Worm (Caenorhabditis elegans) whole organism, dauer: ENCODE measurements around the gene ptr-1.

Experiments
- unc-62 ChIP-seq: sonication (generic microtip); optimal IDR thresholded peaks from 2 replicates; lab custom pipeline; 2017; ENCODE audit warnings: missing biosample characterization, missing genetic modification reagents, missing genetic modification characterization

The ptr-1 gene

ce11 chrV:9160224-9160886, 21.2 kb downstream of the ptr-1 start, which contains the start of gene col-144:
Gene col-144, minus strand, starts transcription at chrV:9160642.
- TF ChIP-seq unc-62 (GFP tag; lab: Kevin White, UChicago) = no peak

ce11 chrV:9157597-9157996, 23.9 kb downstream of the ptr-1 start:
- TF ChIP-seq unc-62 (GFP tag; lab: Kevin White, UChicago) = no peak

- TF ChIP-seq unc-62 (GFP tag; lab: Kevin White, UChicago) = no peak
These were observed 24.8 kb downstream of the ptr-1 start, which contains the start of gene B0222.15 for ce11 chrV:9156679-9157078. Gene B0222.15, minus strand, starts transcription at chrV:9156779.

ce11 chrV:9155616-9156015, 25.9 kb downstream of the ptr-1 start:
- TF ChIP-seq unc-62 (GFP tag; lab: Kevin White, UChicago) = no peak

ce11 chrV:9154772-9155171, 26.7 kb downstream of the ptr-1 start, which contains the start of gene B0222.5:
Gene B0222.5, minus strand, starts transcription at chrV:9154872.
- TF ChIP-seq unc-62 (GFP tag; lab: Kevin White, UChicago) = no peak

- no peak for TF ChIP-seq unc-62 (GFP tag; lab: Kevin White, UChicago)
These were observed 29.2 kb downstream of the ptr-1 start for ce11 chrV:9152339-9152738.

- no peak for TF ChIP-seq unc-62 (GFP tag; lab: Kevin White, UChicago)
These were observed 33.4 kb downstream of the ptr-1 start for ce11 chrV:9148151-9148550.

- TF ChIP-seq unc-62 (GFP tag; lab: Kevin White, UChicago) = no peak
These were observed 34.5 kb downstream of the ptr-1 start, which contains the start of gene spl-2 for ce11 chrV:9146849-9147557. Gene spl-2, minus strand, starts transcription at chrV:9146899.

- TF ChIP-seq unc-62 (GFP tag; lab: Kevin White, UChicago) = no peak
These were observed 35.3 kb downstream of the ptr-1 start for ce11 chrV:9146196-9146595.

ce11 chrV:9143896-9144295, 37.6 kb downstream of the ptr-1 start:
- no peak for TF ChIP-seq unc-62 (GFP tag; lab: Kevin White, UChicago)

ce11 chrV:9141297-9141696, 40.2 kb downstream of the ptr-1 start, which contains the start of gene pitr-3:
Gene pitr-3, minus strand, starts transcription at chrV:9141397.
- no peak for TF ChIP-seq unc-62 (GFP tag; lab: Kevin White, UChicago)

ce11 chrV:9137618-9138017, 43.9 kb downstream of the ptr-1 start, which contains the start of gene pitr-2:
Gene pitr-2, minus strand, starts transcription at chrV:9137718.
- TF ChIP-seq unc-62 (GFP tag; lab: Kevin White, UChicago) = no peak

- no peak for TF ChIP-seq unc-62 (GFP tag; lab: Kevin White, UChicago)
These were observed 47.6 kb downstream of the ptr-1 start, which contains the start of gene B0222.1 for ce11 chrV:9133950-9134349. Gene B0222.1, plus strand, starts transcription at chrV:9134255.

ce11 chrV:9132043-9132442, 49.5 kb downstream of the ptr-1 start, which contains the start of gene F21C10.1:
Gene F21C10.1, plus strand, starts transcription at chrV:9132343.
- no peak for TF ChIP-seq unc-62 (GFP tag; lab: Kevin White, UChicago)

- no peak for TF ChIP-seq unc-62 (GFP tag; lab: Kevin White, UChicago)
These were observed 50.8 kb downstream of the ptr-1 start, which contains the start of gene F21C10.19 for ce11 chrV:9130766-9131165. Gene F21C10.19, plus strand, starts transcription at chrV:9131066.

ce11 chrV:9128562-9128961, 53.0 kb downstream of the ptr-1 start:
- TF ChIP-seq unc-62 (GFP tag; lab: Kevin White, UChicago) = no peak
